Fruit fly (Drosophila melanogaster) whole organism, embryonic: Measurements from ENCODE around the gene CG6015.
A peak's percentile ranks its signal among the peaks of the same experiment; 100 is the strongest.

Experiments used
- Awh ChIP-seq: fragments of 200-800 bp; sonication (Bioruptor generic); IDR thresholded peaks from 2 replicates; pipeline ENCODE4, ENCODE4 v1.3.6; 2022; ENCODE audit warnings: missing biosample characterization, missing genetic modification characterization
- CG12071 ChIP-seq: fragments of 200-800 bp; sonication (Bioruptor generic); optimal IDR thresholded peaks from 3 replicates; lab custom pipeline; 2018; ENCODE audit warnings: missing biosample characterization, mild to moderate bottlenecking, missing genetic modification characterization
- CG12236 ChIP-seq: fragments of 200-800 bp; sonication (Bioruptor generic); optimal IDR thresholded peaks from 2 replicates; lab custom pipeline; 2016; ENCODE audit warnings: missing biosample characterization, missing genetic modification characterization
- CG12299 ChIP-seq: fragments of 200-800 bp; sonication (Bioruptor generic); optimal IDR thresholded peaks from 2 replicates; lab custom pipeline; 2018; ENCODE audit warnings: missing biosample characterization, mild to moderate bottlenecking, missing genetic modification characterization
- CG13894 ChIP-seq: fragments of 200-800 bp; sonication (Bioruptor generic); optimal IDR thresholded peaks from 3 replicates; lab custom pipeline; 2018; ENCODE audit warnings: missing biosample characterization, mild to moderate bottlenecking, missing genetic modification characterization, moderate library complexity
- CG1529 ChIP-seq: fragments of 200-800 bp; sonication (Bioruptor generic); optimal IDR thresholded peaks from 3 replicates; lab custom pipeline; 2018; ENCODE audit warnings: missing biosample characterization, missing genetic modification characterization
- CG1603 ChIP-seq: fragments of 200-800 bp; sonication (Bioruptor generic); optimal IDR thresholded peaks from 2 replicates; lab custom pipeline; 2019; ENCODE audit warnings: missing biosample characterization, mild to moderate bottlenecking, missing genetic modification characterization, moderate library complexity
- CG16779 ChIP-seq: fragments of 200-800 bp; sonication (Bioruptor generic); IDR thresholded peaks from 2 replicates; pipeline ENCODE4 v1.3.6; 2022; ENCODE audit warnings: missing biosample characterization, missing genetic modification characterization
- CG17385 ChIP-seq: fragments of 200-800 bp; sonication (Bioruptor generic); optimal IDR thresholded peaks from 3 replicates; lab custom pipeline; 2018; ENCODE audit warnings: missing biosample characterization, mild to moderate bottlenecking, missing genetic modification characterization
- CG1792 ChIP-seq: fragments of 200-800 bp; sonication (Bioruptor generic); optimal IDR thresholded peaks from 2 replicates; lab custom pipeline; 2016; ENCODE audit warnings: missing biosample characterization, missing genetic modification characterization
- CG2199 ChIP-seq: fragments of 200-800 bp; sonication (Bioruptor generic); IDR thresholded peaks from 3 replicates; pipeline ENCODE4 v1.3.6; 2022; ENCODE audit warnings: missing biosample characterization, missing genetic modification characterization
- CG34224 ChIP-seq: fragments of 200-800 bp; sonication (Bioruptor generic); IDR thresholded peaks from 3 replicates; pipeline ENCODE4 v1.3.6; 2022; ENCODE audit warnings: missing biosample characterization, missing genetic modification characterization; ENCODE audit not compliant: partially characterized antibody
- CG34376 ChIP-seq: fragments of 200-800 bp; sonication (Bioruptor generic); optimal IDR thresholded peaks from 2 replicates; lab custom pipeline; 2018; ENCODE audit warnings: missing biosample characterization, mild to moderate bottlenecking, missing genetic modification characterization
- CG42726 ChIP-seq: fragments of 200-800 bp; sonication (Bioruptor generic); IDR thresholded peaks from 2 replicates; pipeline ENCODE4 v1.3.6; 2022; ENCODE audit warnings: missing biosample characterization, missing genetic modification characterization; ENCODE audit not compliant: partially characterized antibody
- CG4328 ChIP-seq: fragments of 200-800 bp; sonication (Bioruptor generic); optimal IDR thresholded peaks from 3 replicates; lab custom pipeline; 2017; ENCODE audit warnings: missing biosample characterization, missing genetic modification reagents, missing genetic modification characterization
- CG6813 ChIP-seq: fragments of 200-800 bp; sonication (Bioruptor generic); optimal IDR thresholded peaks from 2 replicates; lab custom pipeline; 2017; ENCODE audit warnings: missing biosample characterization, missing genetic modification characterization, mild to moderate bottlenecking, moderate library complexity, missing genetic modification reagents
- CG7839 ChIP-seq: fragments of 200-800 bp; sonication (Bioruptor generic); optimal IDR thresholded peaks from 3 replicates; lab custom pipeline; 2018; ENCODE audit warnings: missing biosample characterization, mild to moderate bottlenecking, missing genetic modification characterization, moderate library complexity
- CG8089 ChIP-seq: fragments of 200-800 bp; sonication (Bioruptor generic); optimal IDR thresholded peaks from 3 replicates; lab custom pipeline; 2016; ENCODE audit warnings: missing biosample characterization, missing genetic modification characterization
- CTCF ChIP-seq: fragments of 200-800 bp; sonication (Bioruptor generic); optimal IDR thresholded peaks from 2 replicates; lab custom pipeline; 2017; ENCODE audit warnings: missing biosample characterization, mild to moderate bottlenecking, missing genetic modification characterization, moderate library complexity
- Ets65A ChIP-seq: fragments of 200-800 bp; sonication (Bioruptor generic); peaks from one replicate; lab custom pipeline; 2016; ENCODE audit warnings: missing biosample characterization, missing genetic modification characterization
- HmgZ ChIP-seq: fragments of 200-800 bp; sonication (Bioruptor generic); optimal IDR thresholded peaks from 2 replicates; lab custom pipeline; 2018; ENCODE audit warnings: missing biosample characterization, mild to moderate bottlenecking, missing genetic modification characterization
- Hr39 ChIP-seq: fragments of >200 bp; optimal IDR thresholded peaks from 2 replicates; lab custom pipeline; 2017
- Lhr ChIP-seq: fragments of 200-800 bp; sonication (Bioruptor generic); optimal IDR thresholded peaks from 3 replicates; lab custom pipeline; 2017; ENCODE audit warnings: mild to moderate bottlenecking, missing biosample characterization, missing genetic modification reagents, missing genetic modification characterization
- NC2α ChIP-seq: fragments of 200-800 bp; sonication (Bioruptor generic); optimal IDR thresholded peaks from 2 replicates; lab custom pipeline; 2016; ENCODE audit warnings: missing biosample characterization, missing genetic modification characterization
- Side ChIP-seq: fragments of 200-800 bp; sonication (Bioruptor generic); optimal IDR thresholded peaks from 2 replicates; lab custom pipeline; 2016; ENCODE audit warnings: missing biosample characterization, missing genetic modification characterization
- Sin3A ChIP-seq: fragments of >200 bp; optimal IDR thresholded peaks from 2 replicates; lab custom pipeline; 2018
- Taf1 ChIP-seq: fragments of 200-800 bp; sonication (Bioruptor generic); IDR thresholded peaks from 2 replicates; pipeline ENCODE4 v1.3.6; 2022; ENCODE audit warnings: missing biosample characterization, missing genetic modification characterization
- Usf ChIP-seq: fragments of 200-800 bp; sonication (Bioruptor generic); optimal IDR thresholded peaks from 2 replicates; lab custom pipeline; 2017; ENCODE audit warnings: missing genotype, missing biosample characterization, missing genetic modification characterization
- abd-A ChIP-seq: fragments of 200-800 bp; sonication (Bioruptor generic); optimal IDR thresholded peaks from 3 replicates; lab custom pipeline; 2019; ENCODE audit warnings: missing biosample characterization, mild to moderate bottlenecking, missing genetic modification characterization, moderate library complexity
- ato ChIP-seq: fragments of 200-800 bp; sonication (Bioruptor generic); IDR thresholded peaks from 2 replicates; pipeline ENCODE4 v1.3.6; 2022; ENCODE audit warnings: missing biosample characterization, missing genetic modification characterization; ENCODE audit not compliant: partially characterized antibody
- caup ChIP-seq: fragments of 200-800 bp; sonication (Bioruptor generic); optimal IDR thresholded peaks from 3 replicates; lab custom pipeline; 2017; ENCODE audit warnings: missing biosample characterization, mild to moderate bottlenecking, missing genetic modification characterization, moderate library complexity; ENCODE audit not compliant: severe bottlenecking
- disco-r ChIP-seq: fragments of 200-800 bp; sonication (Bioruptor generic); optimal IDR thresholded peaks from 2 replicates; lab custom pipeline; 2016; ENCODE audit warnings: missing biosample characterization, missing genetic modification characterization
- dysf ChIP-seq: fragments of 200-800 bp; sonication (Bioruptor generic); IDR thresholded peaks from 3 replicates; pipeline ENCODE4 v1.3.6; 2022; ENCODE audit warnings: missing biosample characterization, missing genetic modification characterization
- ewg ChIP-seq: fragments of 200-800 bp; sonication (Bioruptor generic); optimal IDR thresholded peaks from 3 replicates; lab custom pipeline; 2017; ENCODE audit warnings: mild to moderate bottlenecking, missing biosample characterization, missing genetic modification reagents, missing genetic modification characterization
- eyg ChIP-seq: fragments of 200-800 bp; sonication (Bioruptor generic); optimal IDR thresholded peaks from 3 replicates; lab custom pipeline; 2016; ENCODE audit warnings: missing biosample characterization, missing genetic modification characterization
- fd64A ChIP-seq: fragments of 200-800 bp; sonication (Bioruptor generic); optimal IDR thresholded peaks from 3 replicates; lab custom pipeline; 2018; ENCODE audit warnings: missing biosample characterization, mild to moderate bottlenecking, missing genetic modification characterization
- jumu ChIP-seq: fragments of 200-800 bp; sonication (Bioruptor generic); optimal IDR thresholded peaks from 3 replicates; lab custom pipeline; 2016; ENCODE audit warnings: missing biosample characterization, missing genetic modification characterization
- kah ChIP-seq: fragments of 200-800 bp; sonication (Bioruptor generic); optimal IDR thresholded peaks from 2 replicates; lab custom pipeline; 2018; ENCODE audit warnings: missing biosample characterization, mild to moderate bottlenecking, missing genetic modification characterization
- luna ChIP-seq: fragments of 200-800 bp; sonication (Bioruptor generic); optimal IDR thresholded peaks from 2 replicates; lab custom pipeline; 2016; ENCODE audit warnings: missing biosample characterization, missing genetic modification characterization
- mld ChIP-seq: fragments of 200-800 bp; sonication (Bioruptor generic); IDR thresholded peaks from 3 replicates; pipeline ENCODE4 v1.3.6; 2022; ENCODE audit warnings: missing biosample characterization, missing genetic modification characterization; ENCODE audit not compliant: partially characterized antibody
- nerfin-2 ChIP-seq: fragments of 200-800 bp; sonication (Bioruptor generic); IDR thresholded peaks from 2 replicates; pipeline ENCODE4 v1.3.6; 2022; ENCODE audit warnings: missing biosample characterization, missing genetic modification characterization; ENCODE audit not compliant: partially characterized antibody
- scrt ChIP-seq: fragments of 200-800 bp; sonication (Bioruptor generic); optimal IDR thresholded peaks from 2 replicates; lab custom pipeline; 2018; ENCODE audit warnings: missing biosample characterization, mild to moderate bottlenecking, missing genetic modification characterization, moderate library complexity
- sens ChIP-seq: fragments of 200-800 bp; sonication (Bioruptor generic); peaks from one replicate; lab custom pipeline; 2016; ENCODE audit warnings: missing biosample characterization, missing genetic modification characterization
- sima ChIP-seq: fragments of 200-800 bp; sonication (Bioruptor generic); optimal IDR thresholded peaks from 2 replicates; lab custom pipeline; 2016; ENCODE audit warnings: missing biosample characterization, missing genetic modification characterization
- sob ChIP-seq: fragments of 200-800 bp; sonication (Bioruptor generic); IDR thresholded peaks from 2 replicates; pipeline ENCODE4 v1.3.6; 2022; ENCODE audit warnings: missing biosample characterization, missing genetic modification characterization
- stwl ChIP-seq: fragments of 200-800 bp; sonication (Bioruptor generic); optimal IDR thresholded peaks from 3 replicates; lab custom pipeline; 2018; ENCODE audit warnings: missing biosample characterization, mild to moderate bottlenecking, missing genetic modification characterization, moderate library complexity
- sug ChIP-seq: fragments of 200-800 bp; optimal IDR thresholded peaks from 2 replicates; lab custom pipeline; 2019; ENCODE audit warnings: missing biosample characterization, mild to moderate bottlenecking, missing genetic modification characterization, moderate library complexity
- tll ChIP-seq, 2 experiments: fragments of 200-800 bp in 1 of 2; fragments of >200 bp in 1 of 2; sonication (Bioruptor generic) in 1 of 2; optimal IDR thresholded peaks; 2 replicates each; lab custom pipeline; 2017 to 2019; ENCODE audit warnings: missing biosample characterization in 2 of 2, missing genetic modification characterization in 2 of 2, mild to moderate bottlenecking in 1 of 2, moderate library complexity in 1 of 2
- z ChIP-seq: fragments of 200-800 bp; sonication (Bioruptor generic); IDR thresholded peaks from 3 replicates; pipeline ENCODE4 v1.3.6; 2022; ENCODE audit warnings: missing biosample characterization, missing genetic modification characterization
- zfh1 ChIP-seq: fragments of 200-800 bp; sonication (Bioruptor generic); IDR thresholded peaks from 3 replicates; pipeline ENCODE4 v1.3.6; 2022; ENCODE audit warnings: missing biosample characterization, missing genetic modification characterization

CG6015 gene

DNA sequence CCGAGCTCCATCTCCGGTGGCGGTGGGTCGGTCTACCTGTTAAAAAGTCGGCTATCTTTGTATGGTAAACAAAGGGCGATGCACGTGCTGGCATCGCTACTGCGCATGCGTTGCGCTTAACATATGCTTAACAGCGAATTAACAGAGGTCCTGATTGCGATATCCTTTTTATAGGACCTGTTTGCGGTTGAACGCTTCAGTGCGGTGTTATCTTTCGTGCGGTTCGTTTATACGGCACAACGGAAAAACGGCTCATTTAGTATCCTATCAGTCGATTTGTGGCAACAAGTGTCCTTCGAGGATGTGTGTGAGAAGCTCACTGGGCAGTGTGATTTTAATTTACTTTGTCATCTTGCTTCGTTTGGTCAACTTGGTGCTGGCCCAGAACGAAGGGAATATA lies 46.1 kb upstream of the CG6015 start, which contains the start of gene CG13408 (continued):
- TF ChIP-seq Lhr (no peak), CG1603 (tag; lab: Kevin White, UChicago) (no peak), CG17385 (GFP tag; lab: Kevin White, UChicago) (no peak), Usf (no peak), sob (GFP tag; lab: Robert Waterston, UW) (peak; percentile 32; the same call in 1 of the 2 replicates), sima (GFP tag; lab: Kevin White, UChicago) (no peak), disco-r (no peak), tll (GFP tag; optimal IDR thresholded peaks at IDR 0.05; lab: Kevin White, UChicago) (peak in 1 of 2 experiments; percentile 9), CG34224 (no peak), scrt (GFP tag; lab: Kevin White, UChicago) (peak; percentile 94), ato (no peak), kah (no peak), dysf (GFP tag; lab: Robert Waterston, UW) (no peak), CG1529 (no peak), eyg (GFP tag; lab: Kevin White, UChicago) (no peak), Sin3A (lab: Kevin White, UChicago) (no peak), CG42726 (GFP tag; lab: Robert Waterston, UW) (peak; percentile 18; the same call in 1 of the 2 replicates), CG13894 (tag; lab: Kevin White, UChicago) (peak; percentile 55), ewg (GFP tag; lab: Kevin White, UChicago) (peak; percentile 68), abd-A (peak; percentile 62), CG34376 (GFP tag; lab: Kevin White, UChicago) (no peak)

DNA sequence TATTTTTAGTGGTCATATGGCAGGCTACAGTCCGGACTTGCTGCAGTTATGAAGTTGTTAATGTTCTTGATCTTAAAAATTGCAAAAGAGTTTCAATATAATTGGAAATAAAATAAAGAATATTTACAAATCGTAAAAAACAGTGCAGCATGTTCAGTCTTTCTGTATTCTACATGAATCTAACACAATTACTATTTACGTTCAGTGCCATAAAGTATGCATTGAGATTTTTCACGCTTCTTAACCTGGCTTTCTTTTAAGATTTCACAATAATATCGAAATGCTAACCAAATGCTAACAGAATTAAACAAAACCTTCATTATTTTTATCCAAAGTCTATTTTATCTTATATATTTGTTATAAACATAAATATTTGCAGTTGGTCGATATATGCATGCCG lies 38.5 kb upstream of the CG6015 start:
- TF ChIP-seq mld (GFP tag; lab: Robert Waterston, UW) = no peak
- peak; percentile 88 for TF ChIP-seq CG2199
- TF ChIP-seq CTCF (GFP tag; lab: Kevin White, UChicago) = peak; percentile 53
- TF ChIP-seq CG16779 = no peak
- TF ChIP-seq stwl = peak; percentile 85

- TF ChIP-seq zfh1 = 0 out of 3 replicates have a peak, but pooled peaks have one; percentile 28
- TF ChIP-seq ato = 0 out of 2 replicates have a peak, but pooled peaks have one; percentile 6
- TF ChIP-seq Ets65A (GFP tag; lab: Kevin White, UChicago) = peak; percentile 11
- no peak for TF ChIP-seq Taf1
- TF ChIP-seq Hr39 (lab: Kevin White, UChicago) = peak; percentile 57
- TF ChIP-seq NC2α (GFP tag; lab: Kevin White, UChicago) = no peak
- no peak for TF ChIP-seq CG12299 (tag; lab: Kevin White, UChicago)
- TF ChIP-seq z (GFP tag; lab: Robert Waterston, UW) = 0 out of 3 replicates have a peak, but pooled peaks have one; percentile 11
These were observed 37.5 kb upstream of the CG6015 start for dm6 chr3R:22071628-22072027.

- 0 out of 2 replicates have a peak, but pooled peaks have one; percentile 15 for TF ChIP-seq Awh (GFP tag; lab: Robert Waterston, UW)
- TF ChIP-seq CG7839 (tag; lab: Kevin White, UChicago) = no peak
- TF ChIP-seq CG12071 (GFP tag; lab: Kevin White, UChicago) = peak; percentile 54
- no peak for TF ChIP-seq luna (GFP tag; lab: Kevin White, UChicago)
- no peak for TF ChIP-seq jumu (GFP tag; lab: Kevin White, UChicago)
- no peak for TF ChIP-seq CG12236 (GFP tag; lab: Kevin White, UChicago)
- no peak for TF ChIP-seq CG8089 (GFP tag; lab: Kevin White, UChicago)
- peak; percentile 77 for TF ChIP-seq sens (GFP tag; lab: Kevin White, UChicago)
- no peak for TF ChIP-seq CG4328 (GFP tag; lab: Kevin White, UChicago)
- TF ChIP-seq sug = no peak
- TF ChIP-seq HmgZ (tag; lab: Kevin White, UChicago) = no peak
- no peak for TF ChIP-seq nerfin-2
- no peak for TF ChIP-seq Side (GFP tag; lab: Kevin White, UChicago)
- TF ChIP-seq sima (GFP tag; lab: Kevin White, UChicago) = no peak
- peak; percentile 12 for TF ChIP-seq fd64A
- TF ChIP-seq caup (GFP tag; lab: Kevin White, UChicago) = no peak
- peak; percentile 13 for TF ChIP-seq CG6813 (GFP tag; lab: Kevin White, UChicago)
- TF ChIP-seq CG1792 (GFP tag; lab: Kevin White, UChicago) = no peak
These were observed 33.1 kb upstream of the CG6015 start for dm6 chr3R:22067235-22067634.
